Fruit fly (Drosophila melanogaster) whole organism, wandering third instar larva: ENCODE measurements around the gene CG9747.

Experiments
- Abd-B ChIP-seq: fragments of >200 bp; optimal IDR thresholded peaks from 2 replicates; lab custom pipeline; 2017; ENCODE audit warnings: missing biosample characterization, missing genetic modification characterization
- CG32264 ChIP-seq: fragments of 200-800 bp; sonication (Bioruptor generic); optimal IDR thresholded peaks from 2 replicates; lab custom pipeline; 2016; ENCODE audit warnings: missing biosample characterization, missing genetic modification characterization
- CG9705 ChIP-seq: fragments of 200-800 bp; sonication (Bioruptor generic); optimal IDR thresholded peaks from 2 replicates; lab custom pipeline; 2018; ENCODE audit warnings: missing biosample characterization, mild to moderate bottlenecking, missing genetic modification characterization
- CrebA ChIP-seq: fragments of 200-800 bp; sonication (Bioruptor generic); optimal IDR thresholded peaks from 2 replicates; lab custom pipeline; 2016; ENCODE audit warnings: missing biosample characterization, mild to moderate bottlenecking, missing genetic modification characterization, borderline replicate concordance
- Dfd ChIP-seq: fragments of >200 bp; optimal IDR thresholded peaks from 2 replicates; lab custom pipeline; 2017; ENCODE audit warnings: missing biosample characterization, missing genetic modification characterization
- Dif ChIP-seq: fragments of 200-275, 200-300 bp; sonication (Bioruptor generic); optimal IDR thresholded peaks from 2 replicates; lab custom pipeline; 2018; ENCODE audit warnings: missing biosample characterization, missing genetic modification characterization; ENCODE audit not compliant: partially characterized antibody
- GATAd ChIP-seq: sonication (Bioruptor generic); optimal IDR thresholded peaks from 2 replicates; lab custom pipeline; 2016; ENCODE audit warnings: missing biosample characterization, missing genetic modification characterization
- HLH106 ChIP-seq: fragments of 200-800 bp; optimal IDR thresholded peaks from 3 replicates; lab custom pipeline; 2019; ENCODE audit warnings: missing biosample characterization, mild to moderate bottlenecking, missing genetic modification characterization, moderate library complexity
- Hnf4 ChIP-seq: fragments of 200-800 bp; sonication (Bioruptor generic); optimal IDR thresholded peaks from 2 replicates; lab custom pipeline; 2016; ENCODE audit warnings: missing biosample characterization, mild to moderate bottlenecking, missing genetic modification characterization
- Hr78 ChIP-seq: fragments of >200 bp; optimal IDR thresholded peaks from 2 replicates; lab custom pipeline; 2017; ENCODE audit warnings: missing biosample characterization, missing genetic modification characterization
- Hr83 ChIP-seq: fragments of 200-300 bp; sonication (Bioruptor generic); optimal IDR thresholded peaks from 2 replicates; lab custom pipeline; 2016; ENCODE audit warnings: missing biosample characterization, mild to moderate bottlenecking, missing genetic modification characterization, moderate library complexity; ENCODE audit not compliant: poor library complexity, severe bottlenecking
- Jra ChIP-seq: sonication (Bioruptor generic); optimal IDR thresholded peaks from 2 replicates; lab custom pipeline; 2016; ENCODE audit warnings: missing biosample characterization, missing genetic modification characterization
- Mio ChIP-seq: sonication (Bioruptor generic); optimal IDR thresholded peaks from 2 replicates; lab custom pipeline; 2016; ENCODE audit warnings: missing biosample characterization, missing genetic modification characterization
- Myc ChIP-seq: fragments of >200 bp; optimal IDR thresholded peaks from 2 replicates; lab custom pipeline; 2017
- N ChIP-seq: fragments of >200 bp; optimal IDR thresholded peaks from 2 replicates; lab custom pipeline; 2018; ENCODE audit warnings: missing biosample characterization, missing external identifiers, missing genetic modification characterization
- OdsH ChIP-seq: fragments of 200-800 bp; sonication (Bioruptor generic); optimal IDR thresholded peaks from 2 replicates; lab custom pipeline; 2016; ENCODE audit warnings: missing biosample characterization, mild to moderate bottlenecking, missing genetic modification characterization
- Rel ChIP-seq, 2 experiments: fragments of 200-800 bp; sonication (Bioruptor generic) in 1 of 2; optimal IDR thresholded peaks; 2 replicates in 1 of 2; 3 replicates in 1 of 2; lab custom pipeline; 2016 to 2019; ENCODE audit warnings: mild to moderate bottlenecking in 2 of 2, missing biosample characterization in 2 of 2, missing genetic modification characterization in 2 of 2, moderate library complexity in 1 of 2
- Sp1 ChIP-seq: fragments of 200-800 bp; sonication (Bioruptor generic); optimal IDR thresholded peaks from 3 replicates; lab custom pipeline; 2019; ENCODE audit warnings: missing biosample characterization, mild to moderate bottlenecking, missing genetic modification characterization, moderate library complexity
- Vsx2 ChIP-seq: fragments of 200-300, 225-300 bp; sonication (Bioruptor generic); optimal IDR thresholded peaks from 2 replicates; lab custom pipeline; 2018; ENCODE audit warnings: missing biosample characterization, missing genetic modification characterization; ENCODE audit not compliant: partially characterized antibody
- br ChIP-seq: fragments of 200-800 bp; sonication (Bioruptor generic); optimal IDR thresholded peaks from 2 replicates; lab custom pipeline; 2016; ENCODE audit warnings: missing biosample characterization, missing genetic modification characterization
- brk ChIP-seq: fragments of 200-800 bp; sonication (Bioruptor generic); optimal IDR thresholded peaks from 2 replicates; lab custom pipeline; 2016; ENCODE audit warnings: missing biosample characterization, mild to moderate bottlenecking, missing genetic modification characterization
- dl ChIP-seq, 2 experiments: fragments of 175-275, 200-275 bp in 1 of 2; fragments of 200-275 bp in 1 of 2; sonication (Bioruptor generic); optimal IDR thresholded peaks; lab custom pipeline; 2018; ENCODE audit warnings: mild to moderate bottlenecking in 2 of 2, missing biosample characterization in 2 of 2, missing genetic modification characterization in 2 of 2, moderate library complexity in 2 of 2; ENCODE audit not compliant: partially characterized antibody in 2 of 2, insufficient read depth in 1 of 2
- dmrt93B ChIP-seq: fragments of 200-800 bp; sonication (Bioruptor generic); optimal IDR thresholded peaks from 2 replicates; lab custom pipeline; 2018; ENCODE audit warnings: missing biosample characterization, mild to moderate bottlenecking, missing genetic modification characterization
- dsf ChIP-seq: sonication (Bioruptor generic); optimal IDR thresholded peaks from 2 replicates; lab custom pipeline; 2016; ENCODE audit warnings: missing biosample characterization, missing genetic modification characterization, borderline replicate concordance
- ey ChIP-seq: fragments of 200-800 bp; sonication (Bioruptor generic); optimal IDR thresholded peaks from 2 replicates; lab custom pipeline; 2016; ENCODE audit warnings: missing biosample characterization, missing genetic modification characterization
- foxo ChIP-seq, 2 experiments: fragments of 200-800 bp; sonication (Bioruptor generic); optimal IDR thresholded peaks; 2 replicates in 1 of 2; 3 replicates in 1 of 2; lab custom pipeline; 2016 to 2017; ENCODE audit warnings: missing biosample characterization in 2 of 2, missing genetic modification characterization in 2 of 2
- fru ChIP-seq: fragments of 200-800 bp; sonication (Bioruptor generic); optimal IDR thresholded peaks from 3 replicates; lab custom pipeline; 2016; ENCODE audit warnings: missing biosample characterization, mild to moderate bottlenecking, missing genetic modification characterization
- h ChIP-seq: fragments of 200-800 bp; sonication (Bioruptor generic); optimal IDR thresholded peaks from 3 replicates; lab custom pipeline; 2016; ENCODE audit warnings: missing biosample characterization, mild to moderate bottlenecking, missing genetic modification characterization
- jim ChIP-seq: fragments of 175-275, 200-325 bp; sonication (Bioruptor generic); optimal IDR thresholded peaks from 2 replicates; lab custom pipeline; 2016; ENCODE audit warnings: missing biosample characterization, mild to moderate bottlenecking, missing genetic modification characterization
- lola ChIP-seq: fragments of >200 bp; optimal IDR thresholded peaks from 2 replicates; lab custom pipeline; 2017; ENCODE audit warnings: missing biosample characterization, missing genetic modification characterization
- pan ChIP-seq: fragments of >200 bp; optimal IDR thresholded peaks from 2 replicates; lab custom pipeline; 2017
- psq ChIP-seq: fragments of 200-800 bp; sonication (Bioruptor generic); optimal IDR thresholded peaks from 3 replicates; lab custom pipeline; 2017; ENCODE audit warnings: missing biosample characterization, mild to moderate bottlenecking, missing genetic modification characterization, moderate library complexity
- rgr ChIP-seq: fragments of 200-800 bp; sonication (Bioruptor generic); optimal IDR thresholded peaks from 3 replicates; lab custom pipeline; 2016; ENCODE audit warnings: missing biosample characterization, mild to moderate bottlenecking, missing genetic modification characterization
- sage ChIP-seq: fragments of 200-800 bp; sonication (Bioruptor generic); optimal IDR thresholded peaks from 2 replicates; lab custom pipeline; 2016; ENCODE audit warnings: missing biosample characterization, mild to moderate bottlenecking, missing genetic modification characterization
- sv ChIP-seq: fragments of 200-800 bp; sonication (Bioruptor generic); optimal IDR thresholded peaks from 3 replicates; lab custom pipeline; 2016; ENCODE audit warnings: missing biosample characterization, missing genetic modification characterization
- tai ChIP-seq: sonication (Bioruptor generic); optimal IDR thresholded peaks from 2 replicates; lab custom pipeline; 2016; ENCODE audit warnings: missing biosample characterization, missing genetic modification characterization
- usp ChIP-seq: fragments of >200 bp; optimal IDR thresholded peaks from 2 replicates; lab custom pipeline; 2017; ENCODE audit warnings: missing biosample characterization, missing genetic modification characterization
- woc ChIP-seq: sonication (Bioruptor generic); optimal IDR thresholded peaks from 2 replicates; lab custom pipeline; 2016; ENCODE audit warnings: missing biosample characterization, mild to moderate bottlenecking, missing genetic modification characterization

CG9747 gene

dm6 chr3R:30198793-30199192 is 7.7 kb upstream of the CG9747 start:
- TF ChIP-seq rgr (GFP tag; lab: Kevin White, UChicago) (no peak), Hnf4 (GFP tag; lab: Kevin White, UChicago) (no peak), Hr83 (GFP tag; lab: Kevin White, UChicago) (no peak), Myc (lab: Kevin White, UChicago) (no peak), psq (GFP tag; lab: Kevin White, UChicago) (no peak), Mio (no peak), HLH106 (tag; lab: Kevin White, UChicago) (no peak), br (GFP tag; lab: Kevin White, UChicago) (no peak)

- TF ChIP-seq lola (GFP tag; lab: Kevin White, UChicago) = no peak
- TF ChIP-seq Mio = no peak
- no peak for TF ChIP-seq HLH106 (tag; lab: Kevin White, UChicago)
- TF ChIP-seq OdsH = no peak
- TF ChIP-seq usp (GFP tag; lab: Kevin White, UChicago) = no peak
- TF ChIP-seq psq (GFP tag; lab: Kevin White, UChicago) = no peak
- TF ChIP-seq Hr83 (GFP tag; lab: Kevin White, UChicago) = no peak
- TF ChIP-seq sv (GFP tag; lab: Kevin White, UChicago) = no peak
- no peak for TF ChIP-seq sage (GFP tag; lab: Kevin White, UChicago)
- no peak for TF ChIP-seq Rel (GFP tag; optimal IDR thresholded peaks at IDR 0.05; lab: Kevin White, UChicago)
- no peak for TF ChIP-seq Rel (tag; optimal IDR thresholded peaks at IDR 0.05; lab: Kevin White, UChicago)
- TF ChIP-seq Dfd (GFP tag; lab: Kevin White, UChicago) = no peak
- TF ChIP-seq Vsx2 (GFP tag; lab: Kevin White, UChicago) = no peak
- TF ChIP-seq dl (GFP tag; optimal IDR thresholded peaks at IDR 0.05; lab: Kevin White, UChicago; ENCODE audit: insufficient read depth in 1 of 2, partially characterized antibody in 2 of 2) = no peak
- no peak for TF ChIP-seq Dif
- TF ChIP-seq foxo (GFP tag; optimal IDR thresholded peaks at IDR 0.05; lab: Kevin White, UChicago) = no peak
Observed at dm6 chr3R:30197796-30198195, 6.7 kb upstream of the CG9747 start.

dm6 chr3R:30196128-30196527 is 5.1 kb upstream of the CG9747 start, which contains the start of gene CG15531:
CG15531 (minus strand) TSS chr3R:30196228.
- TF ChIP-seq dsf (GFP tag; lab: Kevin White, UChicago) = no peak
- TF ChIP-seq N (GFP tag; lab: Kevin White, UChicago) = no peak
- no peak for TF ChIP-seq ey (GFP tag; lab: Kevin White, UChicago)
- no peak for TF ChIP-seq Sp1 (GFP tag; lab: Kevin White, UChicago)
- TF ChIP-seq dl (GFP tag; optimal IDR thresholded peaks at IDR 0.05; lab: Kevin White, UChicago; ENCODE audit: insufficient read depth in 1 of 2, partially characterized antibody in 2 of 2) = no peak
- TF ChIP-seq br (GFP tag; lab: Kevin White, UChicago) = no peak
- TF ChIP-seq CG32264 (GFP tag; lab: Kevin White, UChicago) = no peak
- TF ChIP-seq usp (GFP tag; lab: Kevin White, UChicago) = no peak
- TF ChIP-seq psq (GFP tag; lab: Kevin White, UChicago) = no peak
- no peak for TF ChIP-seq foxo (GFP tag; optimal IDR thresholded peaks at IDR 0.05; lab: Kevin White, UChicago)

dm6 chr3R:30195606-30196049 is 4.6 kb upstream of the CG9747 start:
- TF ChIP-seq pan (lab: Kevin White, UChicago) (no peak), br (GFP tag; lab: Kevin White, UChicago) (peak; percentile 9), foxo (GFP tag; optimal IDR thresholded peaks at IDR 0.05; lab: Kevin White, UChicago) (peak in 1 of 2 experiments; percentile 61), Jra (no peak), h (GFP tag; lab: Kevin White, UChicago) (peak; percentile 51), Sp1 (GFP tag; lab: Kevin White, UChicago) (peak; percentile 16), CG9705 (no peak), Dfd (GFP tag; lab: Kevin White, UChicago) (no peak), usp (GFP tag; lab: Kevin White, UChicago) (no peak), fru (no peak), GATAd (GFP tag; lab: Kevin White, UChicago) (no peak), CG32264 (GFP tag; lab: Kevin White, UChicago) (no peak), Dif (no peak), Hr83 (GFP tag; lab: Kevin White, UChicago) (no peak), tai (GFP tag; lab: Kevin White, UChicago) (no peak), Abd-B (no peak), OdsH (peak; percentile 14), Rel (GFP tag; optimal IDR thresholded peaks at IDR 0.05; lab: Kevin White, UChicago) (no peak), Rel (tag; optimal IDR thresholded peaks at IDR 0.05; lab: Kevin White, UChicago) (no peak), lola (GFP tag; lab: Kevin White, UChicago) (no peak), rgr (GFP tag; lab: Kevin White, UChicago) (peak; percentile 8), sage (GFP tag; lab: Kevin White, UChicago) (no peak), psq (GFP tag; lab: Kevin White, UChicago) (no peak), brk (no peak), ey (GFP tag; lab: Kevin White, UChicago) (peak; percentile 26), Mio (no peak), Hr78 (no peak), N (GFP tag; lab: Kevin White, UChicago) (no peak), dmrt93B (GFP tag; lab: Kevin White, UChicago) (no peak), sv (GFP tag; lab: Kevin White, UChicago) (no peak), woc (GFP tag; lab: Kevin White, UChicago) (no peak), CrebA (GFP tag; lab: Kevin White, UChicago) (no peak), jim (GFP tag; lab: Kevin White, UChicago) (no peak), Myc (lab: Kevin White, UChicago) (peak; percentile 55), Hnf4 (GFP tag; lab: Kevin White, UChicago) (no peak), Vsx2 (GFP tag; lab: Kevin White, UChicago) (no peak), HLH106 (tag; lab: Kevin White, UChicago) (peak; percentile 50)
